Worm (Caenorhabditis elegans) whole organism, L4 larva: Measurements from ENCODE around the gene rtfo-1.
A peak's percentile ranks its signal among the peaks of the same experiment; 100 is the strongest.

Experiments used
- F10B5.3 ChIP-seq: sonication (generic microtip); optimal IDR thresholded peaks from 2 replicates; lab custom pipeline; 2016; ENCODE audit warnings: mild to moderate bottlenecking, missing genetic modification characterization, missing compliant biosample characterization
- F26F4.8 ChIP-seq: fragments of 200-800 bp; sonication (Bioruptor generic); conservative IDR thresholded peaks from 2 replicates; pipeline ENCODE4 v1.3.6; 2022; ENCODE audit warnings: missing genetic modification characterization, missing compliant biosample characterization
- F49E8.2 ChIP-seq: sonication (generic microtip); optimal IDR thresholded peaks from 2 replicates; lab custom pipeline; 2016; ENCODE audit warnings: missing compliant biosample characterization, mild to moderate bottlenecking, missing genetic modification characterization, borderline replicate concordance
- T20F7.1 ChIP-seq: fragments of 200-800 bp; sonication (Bioruptor generic); optimal IDR thresholded peaks from 2 replicates; lab custom pipeline; 2018; ENCODE audit warnings: mild to moderate bottlenecking, missing genetic modification characterization, missing compliant biosample characterization
- Y105C5A.15 ChIP-seq: fragments of 200-800 bp; sonication (Bioruptor generic); IDR thresholded peaks from 2 replicates; pipeline ENCODE4 v1.3.6; 2022; ENCODE audit warnings: missing genetic modification characterization, missing compliant biosample characterization
- Y48G9A.11 ChIP-seq: fragments of 200-800 bp; sonication (Bioruptor generic); IDR thresholded peaks from 2 replicates; pipeline ENCODE4 v1.3.6; 2022; ENCODE audit warnings: missing genetic modification reagents, missing genetic modification characterization, missing compliant biosample characterization
- Y5F2A.4 ChIP-seq: fragments of 200-800 bp; sonication (Bioruptor generic); optimal IDR thresholded peaks from 2 replicates; lab custom pipeline; 2018; ENCODE audit warnings: mild to moderate bottlenecking, missing genetic modification characterization, missing compliant biosample characterization
- ZK337.2 ChIP-seq: fragments of 200-800 bp; sonication (Bioruptor generic); IDR thresholded peaks from 2 replicates; pipeline ENCODE4 v1.3.6; 2022; ENCODE audit warnings: missing genetic modification reagents, missing genetic modification characterization, missing compliant biosample characterization
- ceh-32 ChIP-seq: sonication (generic microtip); optimal IDR thresholded peaks from 2 replicates; lab custom pipeline; 2016; ENCODE audit warnings: mild to moderate bottlenecking, missing genetic modification characterization, missing compliant biosample characterization; ENCODE audit not compliant: poor library complexity
- ceh-62 ChIP-seq: sonication (generic microtip); optimal IDR thresholded peaks from 2 replicates; lab custom pipeline; 2017; ENCODE audit warnings: missing biosample characterization, missing genetic modification characterization
- ceh-82 ChIP-seq: sonication (generic microtip); optimal IDR thresholded peaks from 2 replicates; lab custom pipeline; 2017; ENCODE audit warnings: missing biosample characterization, missing genetic modification characterization
- cey-2 ChIP-seq: sonication (generic microtip); optimal IDR thresholded peaks from 3 replicates; lab custom pipeline; 2017; ENCODE audit warnings: missing genetic modification characterization, mild to moderate bottlenecking, missing compliant biosample characterization, antibody characterized with exemption, borderline replicate concordance; ENCODE audit not compliant: insufficient read depth
- ctbp-1 ChIP-seq: fragments of 200-800 bp; sonication (Bioruptor generic); IDR thresholded peaks from 2 replicates; pipeline ENCODE4 v1.3.6; 2022; ENCODE audit warnings: missing genetic modification reagents, missing genetic modification characterization, missing compliant biosample characterization
- daf-16 ChIP-seq, 3 experiments: sonication (generic microtip); optimal IDR thresholded peaks; 2 replicates each; lab custom pipeline; 2016 to 2017; ENCODE audit warnings: missing genetic modification characterization in 3 of 3, missing genetic modification reagents in 3 of 3, mild to moderate bottlenecking in 2 of 3, missing compliant biosample characterization in 2 of 3, missing biosample characterization in 1 of 3, moderate library complexity in 1 of 3
- daf-19 ChIP-seq: fragments of 200-800 bp; sonication (Bioruptor generic); conservative IDR thresholded peaks from 2 replicates; pipeline ENCODE4 v1.3.6; 2022; ENCODE audit warnings: missing genetic modification characterization, missing compliant biosample characterization
- dmd-9 ChIP-seq: fragments of 200-800 bp; sonication (Bioruptor generic); IDR thresholded peaks from 2 replicates; pipeline ENCODE4 v1.3.6; 2022; ENCODE audit warnings: missing genetic modification reagents, missing genetic modification characterization, missing compliant biosample characterization
- dpl-1 ChIP-seq: fragments of 150-350 bp; optimal IDR thresholded peaks from 2 replicates; lab custom pipeline; 2014; ENCODE audit warnings: missing biosample characterization, missing genetic modification reagents, missing genetic modification characterization
- egl-27 ChIP-seq: sonication (generic microtip); optimal IDR thresholded peaks from 3 replicates; lab custom pipeline; 2017; ENCODE audit warnings: missing biosample characterization, missing genetic modification reagents, missing genetic modification characterization
- fkh-10 ChIP-seq: fragments of 150-350 bp; optimal IDR thresholded peaks from 2 replicates; lab custom pipeline; 2014; ENCODE audit warnings: missing biosample characterization, missing genetic modification reagents, missing genetic modification characterization
- fos-1 ChIP-seq: fragments of 150-350 bp; optimal IDR thresholded peaks from 2 replicates; lab custom pipeline; 2014; ENCODE audit warnings: missing biosample characterization, missing genetic modification characterization
- gei-8 ChIP-seq: fragments of 200-800 bp; sonication (Bioruptor generic); optimal IDR thresholded peaks from 2 replicates; lab custom pipeline; 2018; ENCODE audit warnings: mild to moderate bottlenecking, missing genetic modification characterization, missing compliant biosample characterization
- hlh-11 ChIP-seq: fragments of 200-800 bp; sonication (Bioruptor generic); optimal IDR thresholded peaks from 2 replicates; lab custom pipeline; 2018; ENCODE audit warnings: mild to moderate bottlenecking, missing genetic modification characterization, missing compliant biosample characterization
- hmg-1.1 ChIP-seq: fragments of 200-800 bp; sonication (Bioruptor generic); IDR thresholded peaks from 2 replicates; pipeline ENCODE4 v1.3.6; 2022; ENCODE audit warnings: missing genetic modification reagents, missing genetic modification characterization, missing compliant biosample characterization
- lin-1 ChIP-seq: fragments of 200-800 bp; sonication (Bioruptor generic); IDR thresholded peaks from 2 replicates; pipeline ENCODE4 v1.3.6; 2022; ENCODE audit warnings: missing genetic modification reagents, missing genetic modification characterization, missing compliant biosample characterization
- lin-38 ChIP-seq: fragments of 200-800 bp; sonication (Bioruptor generic); IDR thresholded peaks from 2 replicates; pipeline ENCODE4 v1.3.6; 2022; ENCODE audit warnings: missing genetic modification reagents, missing genetic modification characterization, missing compliant biosample characterization
- lsy-2 ChIP-seq, 2 experiments: fragments of 150-350 bp in 1 of 2; sonication (generic microtip) in 1 of 2; optimal IDR thresholded peaks; 2 replicates each; lab custom pipeline; 2014 to 2017; ENCODE audit warnings: missing biosample characterization in 2 of 2, missing genetic modification characterization in 2 of 2
- madf-5 ChIP-seq, 2 experiments: fragments of 200-800 bp; sonication (Bioruptor generic); IDR thresholded peaks; 2 replicates each; pipeline ENCODE4 v1.3.6; 2022; ENCODE audit warnings: missing compliant biosample characterization in 2 of 2, missing genetic modification characterization in 2 of 2
- madf-9 ChIP-seq: fragments of 200-800 bp; sonication (Bioruptor generic); conservative IDR thresholded peaks from 2 replicates; pipeline ENCODE4 v1.3.6; 2022; ENCODE audit warnings: missing genetic modification reagents, missing genetic modification characterization, missing compliant biosample characterization
- mdl-1 ChIP-seq, 2 experiments: fragments of 150-350 bp in 1 of 2; sonication (generic microtip) in 1 of 2; optimal IDR thresholded peaks; 2 replicates each; lab custom pipeline; 2014 to 2017; ENCODE audit warnings: missing biosample characterization in 2 of 2, missing genetic modification characterization in 2 of 2
- mdt-29 ChIP-seq: fragments of 200-800 bp; sonication (Bioruptor generic); IDR thresholded peaks from 2 replicates; pipeline ENCODE4 v1.3.6; 2022; ENCODE audit warnings: missing genetic modification reagents, missing genetic modification characterization, missing compliant biosample characterization
- mep-1 ChIP-seq: fragments of 150-350 bp; sonication (generic microtip); optimal IDR thresholded peaks from 3 replicates; lab custom pipeline; 2014; ENCODE audit warnings: missing biosample characterization, missing genetic modification characterization
- mxl-2 ChIP-seq: fragments of 200-800 bp; sonication (Bioruptor generic); conservative IDR thresholded peaks from 2 replicates; pipeline ENCODE4 v1.3.6; 2022; ENCODE audit warnings: missing genetic modification reagents, missing genetic modification characterization, missing compliant biosample characterization
- mxl-3 ChIP-seq: fragments of 200-800 bp; sonication (Bioruptor generic); optimal IDR thresholded peaks from 2 replicates; lab custom pipeline; 2018; ENCODE audit warnings: mild to moderate bottlenecking, missing genetic modification characterization, missing compliant biosample characterization
- nhr-11 ChIP-seq: fragments of 150-350 bp; optimal IDR thresholded peaks from 2 replicates; lab custom pipeline; 2014; ENCODE audit warnings: missing biosample characterization, missing genetic modification characterization
- nhr-237 ChIP-seq: sonication (generic microtip); optimal IDR thresholded peaks from 2 replicates; lab custom pipeline; 2017; ENCODE audit warnings: missing biosample characterization, missing genetic modification characterization
- nhr-28 ChIP-seq: fragments of 150-350 bp; optimal IDR thresholded peaks from 2 replicates; lab custom pipeline; 2014; ENCODE audit warnings: missing biosample characterization, missing genetic modification characterization
- nhr-42 ChIP-seq: fragments of 200-800 bp; sonication (Bioruptor generic); IDR thresholded peaks from 2 replicates; pipeline ENCODE4 v1.3.6; 2022; ENCODE audit warnings: missing genetic modification characterization, missing compliant biosample characterization
- nhr-48 ChIP-seq: sonication (generic microtip); optimal IDR thresholded peaks from 2 replicates; lab custom pipeline; 2016; ENCODE audit warnings: mild to moderate bottlenecking, missing genetic modification characterization, missing compliant biosample characterization
- nhr-77 ChIP-seq: fragments of 150-350 bp; optimal IDR thresholded peaks from 2 replicates; lab custom pipeline; 2014; ENCODE audit warnings: missing biosample characterization, missing genetic modification characterization
- php-3 ChIP-seq: fragments of 200-800 bp; sonication (Bioruptor generic); IDR thresholded peaks from 2 replicates; pipeline ENCODE4 v1.3.6; 2022; ENCODE audit warnings: missing genetic modification reagents, missing genetic modification characterization, missing compliant biosample characterization
- rbr-2 ChIP-seq: sonication (generic microtip); optimal IDR thresholded peaks from 2 replicates; lab custom pipeline; 2016; ENCODE audit warnings: missing genotype, missing genetic modification characterization, missing compliant biosample characterization
- set-16 ChIP-seq: fragments of 200-800 bp; sonication (Bioruptor generic); IDR thresholded peaks from 2 replicates; pipeline ENCODE4 v1.3.6; 2022; ENCODE audit warnings: missing genetic modification reagents, missing genetic modification characterization, missing compliant biosample characterization
- skn-1 ChIP-seq: fragments of 150-350 bp; optimal IDR thresholded peaks from 2 replicates; lab custom pipeline; 2014; ENCODE audit warnings: missing biosample characterization, missing genetic modification characterization
- snpc-1.2 ChIP-seq: fragments of 200-800 bp; sonication (Bioruptor generic); IDR thresholded peaks from 2 replicates; pipeline ENCODE4 v1.3.6; 2022; ENCODE audit warnings: missing genetic modification reagents, missing genetic modification characterization, missing compliant biosample characterization
- snpc-4 ChIP-seq: fragments of 150-350 bp; optimal IDR thresholded peaks from 2 replicates; lab custom pipeline; 2014; ENCODE audit warnings: missing biosample characterization, missing genetic modification characterization
- tag-97 ChIP-seq: fragments of 200-800 bp; sonication (Bioruptor generic); IDR thresholded peaks from 2 replicates; pipeline ENCODE4 v1.3.6; 2022; ENCODE audit warnings: missing genetic modification characterization, missing compliant biosample characterization
- tra-1 ChIP-seq: fragments of 200-800 bp; sonication (Bioruptor generic); IDR thresholded peaks from 2 replicates; pipeline ENCODE4 v1.3.6; 2022; ENCODE audit warnings: missing genetic modification reagents, missing genetic modification characterization, missing compliant biosample characterization
- unc-62 ChIP-seq, 3 experiments: fragments of 150-350 bp in 1 of 3; sonication (generic microtip); optimal IDR thresholded peaks in 2 of 3; peaks in 1 of 3; 1 replicate in 1 of 3; 2 replicates in 2 of 3; lab custom pipeline; 2014 to 2017; ENCODE audit warnings: missing biosample characterization in 3 of 3, missing genetic modification characterization in 3 of 3, missing genetic modification reagents in 3 of 3, missing genotype in 1 of 3
- zfp-2 ChIP-seq: sonication (generic microtip); optimal IDR thresholded peaks from 2 replicates; lab custom pipeline; 2016; ENCODE audit warnings: mild to moderate bottlenecking, missing genetic modification characterization, missing compliant biosample characterization
- zip-2 ChIP-seq: fragments of 150-350 bp; optimal IDR thresholded peaks from 2 replicates; lab custom pipeline; 2014; ENCODE audit warnings: missing biosample characterization, missing genetic modification characterization
- ztf-11 ChIP-seq: fragments of 150-350 bp; optimal IDR thresholded peaks from 2 replicates; lab custom pipeline; 2014; ENCODE audit warnings: missing biosample characterization, missing genetic modification characterization

Gene rtfo-1

DNA sequence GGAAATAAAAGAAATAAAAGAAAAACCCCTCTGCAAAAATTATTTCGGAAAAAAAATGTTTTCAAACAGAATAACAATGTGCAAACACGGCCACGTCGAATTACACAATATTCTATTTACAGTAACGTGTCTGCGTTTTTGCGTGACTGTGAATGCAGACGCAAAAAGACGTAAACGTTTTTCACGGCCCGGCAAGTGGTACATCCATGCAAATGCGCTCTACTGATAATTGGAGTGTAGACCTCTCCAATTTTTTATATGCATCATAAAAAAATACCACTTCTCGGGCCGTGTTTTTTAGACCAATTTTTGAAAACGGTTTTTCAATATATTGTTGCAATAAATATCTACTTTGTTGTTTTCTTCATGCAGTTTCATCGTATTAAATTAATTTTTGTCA lies 33.0 kb downstream of the rtfo-1 start, which contains the start of gene nstp-10 (continued):
- no peak for TF ChIP-seq rbr-2
- peak in 1 of 2 experiments; percentile 84 for TF ChIP-seq lsy-2 (tag; optimal IDR thresholded peaks at IDR 0.05; lab: Kevin White, UChicago)
- TF ChIP-seq cey-2 (tag; lab: Kevin White, UChicago), result no peak
- TF ChIP-seq nhr-28 (tag; lab: Kevin White, UChicago), result no peak
- no peak for TF ChIP-seq nhr-11 (tag; lab: Kevin White, UChicago)
- no peak for TF ChIP-seq snpc-4 (tag; lab: Kevin White, UChicago)
- TF ChIP-seq tag-97 (GFP tag; lab: Robert Waterston, UW), result no peak
- no peak for TF ChIP-seq ctbp-1 (GFP tag; lab: Robert Waterston, UW)
- no peak for TF ChIP-seq set-16
- TF ChIP-seq daf-16 (GFP tag; optimal IDR thresholded peaks at IDR 0.05; lab: Kevin White, UChicago), result no peak
- peak; percentile 7 for TF ChIP-seq daf-16 (tag; optimal IDR thresholded peaks at IDR 0.05; lab: Kevin White, UChicago)
- no peak for TF ChIP-seq ceh-62 (tag; lab: Kevin White, UChicago)
- TF ChIP-seq hmg-1.1, result no peak
- no peak for TF ChIP-seq madf-9 (GFP tag; lab: Robert Waterston, UW)
- TF ChIP-seq mxl-3 (GFP tag; lab: Kevin White, UChicago), result no peak
- 0 out of 2 replicates have a peak, but pooled peaks have one; percentile 38 for TF ChIP-seq dmd-9 (GFP tag; lab: Robert Waterston, UW)
- TF ChIP-seq egl-27 (tag; lab: Kevin White, UChicago), result no peak
- TF ChIP-seq tra-1, result peak; percentile 55; the same call in 1 of the 2 replicates
- TF ChIP-seq lin-1 (GFP tag; lab: Robert Waterston, UW), result no peak
- TF ChIP-seq nhr-77 (tag; lab: Kevin White, UChicago), result no peak
- no peak for TF ChIP-seq unc-62 (GFP tag; optimal IDR thresholded peaks at IDR 0.05 in 1 of 2; lab: Kevin White, UChicago)
- no peak for TF ChIP-seq unc-62 (tag; optimal IDR thresholded peaks at IDR 0.05; lab: Kevin White, UChicago)
- no peak for TF ChIP-seq mdt-29 (GFP tag; lab: Robert Waterston, UW)
- peak; percentile 42 for TF ChIP-seq dpl-1 (GFP tag; lab: Kevin White, UChicago)
- peak; percentile 83 for TF ChIP-seq Y48G9A.11 (GFP tag; lab: Robert Waterston, UW)
- no peak for TF ChIP-seq gei-8
- no peak for TF ChIP-seq Y105C5A.15 (GFP tag; lab: Robert Waterston, UW)
- no peak for TF ChIP-seq zip-2 (tag; lab: Kevin White, UChicago)
- no peak for TF ChIP-seq nhr-48
- peak; percentile 98 for TF ChIP-seq lin-38
- no peak for TF ChIP-seq mdl-1 (tag; optimal IDR thresholded peaks at IDR 0.05; lab: Kevin White, UChicago)
- peak; percentile 44; the same call in 1 of the 2 replicates for TF ChIP-seq ZK337.2
- no peak for TF ChIP-seq mxl-2 (GFP tag; lab: Robert Waterston, UW)
- no peak for TF ChIP-seq fkh-10 (GFP tag; lab: Kevin White, UChicago)
- TF ChIP-seq fos-1 (tag; lab: Kevin White, UChicago), result no peak
- TF ChIP-seq nhr-42, result no peak
- no peak for TF ChIP-seq nhr-237 (tag; lab: Kevin White, UChicago)
- TF ChIP-seq daf-19 (GFP tag; lab: Robert Waterston, UW), result no peak
- peak; percentile 94 for TF ChIP-seq F49E8.2 (tag; lab: Kevin White, UChicago)
- no peak for TF ChIP-seq ztf-11 (tag; lab: Kevin White, UChicago)
- TF ChIP-seq hlh-11 (tag; lab: Kevin White, UChicago), result peak; percentile 8
- TF ChIP-seq F26F4.8 (GFP tag; lab: Robert Waterston, UW), result no peak
- no peak for TF ChIP-seq php-3 (GFP tag; lab: Robert Waterston, UW)
- TF ChIP-seq ceh-82 (tag; lab: Kevin White, UChicago), result no peak
- no peak for TF ChIP-seq F10B5.3
- peak; percentile 84 for TF ChIP-seq snpc-1.2 (GFP tag; lab: Robert Waterston, UW)
- no peak for TF ChIP-seq madf-5 (GFP tag; IDR thresholded peaks at IDR 0.05; lab: Robert Waterston, UW)
- peak; percentile 40 for TF ChIP-seq mep-1
- peak; percentile 54 for TF ChIP-seq T20F7.1
- TF ChIP-seq zfp-2, result no peak
- no peak for TF ChIP-seq ceh-32 (tag; lab: Kevin White, UChicago)
- TF ChIP-seq Y5F2A.4, result no peak
- no peak for TF ChIP-seq skn-1 (tag; lab: Kevin White, UChicago)
